Fruit fly (Drosophila melanogaster) whole organism, embryonic: ENCODE results near the gene Sirt4.
A peak's percentile ranks its signal among the peaks of the same experiment; 100 is the strongest.

ENCODE experiments used
- B-H1 ChIP-seq: fragments of 200-800 bp; sonication (Bioruptor generic); IDR thresholded peaks from 3 replicates; pipeline ENCODE4 v1.3.6; 2022; ENCODE audit warnings: missing biosample characterization, missing genetic modification characterization
- CG10959 ChIP-seq: fragments of 200-800 bp; sonication (Bioruptor generic); IDR thresholded peaks from 2 replicates; pipeline ENCODE4 v1.3.6; 2022; ENCODE audit warnings: missing biosample characterization, missing genetic modification characterization
- CG11723 ChIP-seq: fragments of 200-800 bp; sonication (Bioruptor generic); optimal IDR thresholded peaks from 2 replicates; lab custom pipeline; 2017; ENCODE audit warnings: missing biosample characterization, mild to moderate bottlenecking, missing genetic modification characterization
- CG12391 ChIP-seq: fragments of 200-800 bp; sonication (Bioruptor generic); optimal IDR thresholded peaks from 3 replicates; lab custom pipeline; 2018; ENCODE audit warnings: missing biosample characterization, mild to moderate bottlenecking, missing genetic modification characterization, moderate library complexity
- CG14860 ChIP-seq: fragments of 200-800 bp; sonication (Bioruptor generic); IDR thresholded peaks from 3 replicates; pipeline ENCODE4 v1.3.6; 2022; ENCODE audit warnings: missing biosample characterization, missing genetic modification characterization; ENCODE audit not compliant: partially characterized antibody
- CG1529 ChIP-seq: fragments of 200-800 bp; sonication (Bioruptor generic); optimal IDR thresholded peaks from 3 replicates; lab custom pipeline; 2018; ENCODE audit warnings: missing biosample characterization, missing genetic modification characterization
- CG16813 ChIP-seq: fragments of 200-800 bp; sonication (Bioruptor generic); IDR thresholded peaks from 3 replicates; pipeline ENCODE4 v1.3.6; 2022; ENCODE audit warnings: missing biosample characterization, missing genetic modification characterization; ENCODE audit not compliant: partially characterized antibody
- CG16863 ChIP-seq: fragments of 200-800 bp; sonication (Bioruptor generic); optimal IDR thresholded peaks from 3 replicates; lab custom pipeline; 2016; ENCODE audit warnings: missing biosample characterization, missing genetic modification characterization
- CG32532 ChIP-seq: fragments of 200-800 bp; sonication (Bioruptor generic); IDR thresholded peaks from 2 replicates; pipeline ENCODE4 v1.3.6; 2022; ENCODE audit warnings: missing biosample characterization, missing genetic modification characterization
- CG3847 ChIP-seq: fragments of 200-800 bp; sonication (Bioruptor generic); IDR thresholded peaks from 2 replicates; pipeline ENCODE4 v1.3.6; 2022; ENCODE audit warnings: missing biosample characterization, missing genetic modification characterization
- CG43689 ChIP-seq: fragments of 200-800 bp; sonication (Bioruptor generic); IDR thresholded peaks from 2 replicates; pipeline ENCODE4 v1.3.6; 2022; ENCODE audit warnings: missing biosample characterization, missing genetic modification characterization
- CG4404 ChIP-seq: fragments of 200-800 bp; sonication (Bioruptor generic); IDR thresholded peaks from 2 replicates; pipeline ENCODE4 v1.3.6; 2022; ENCODE audit warnings: missing biosample characterization, missing genetic modification characterization
- CG4617 ChIP-seq: fragments of 200-800 bp; sonication (Bioruptor generic); optimal IDR thresholded peaks from 3 replicates; lab custom pipeline; 2016; ENCODE audit warnings: missing biosample characterization, missing genetic modification characterization, borderline replicate concordance
- CG4820 ChIP-seq: fragments of 200-800 bp; sonication (Bioruptor generic); optimal IDR thresholded peaks from 3 replicates; lab custom pipeline; 2016; ENCODE audit warnings: missing biosample characterization, missing genetic modification characterization
- CG7372 ChIP-seq: fragments of 200-800 bp; sonication (Bioruptor generic); IDR thresholded peaks from 2 replicates; pipeline ENCODE4 v1.3.6; 2022; ENCODE audit warnings: missing biosample characterization, missing genetic modification characterization
- CG7928 ChIP-seq: fragments of 200-800 bp; sonication (Bioruptor generic); optimal IDR thresholded peaks from 2 replicates; lab custom pipeline; 2017; ENCODE audit warnings: missing biosample characterization, mild to moderate bottlenecking, missing genetic modification characterization
- CTCF ChIP-seq: fragments of 200-800 bp; sonication (Bioruptor generic); optimal IDR thresholded peaks from 2 replicates; lab custom pipeline; 2017; ENCODE audit warnings: missing biosample characterization, mild to moderate bottlenecking, missing genetic modification characterization, moderate library complexity
- Ets97D ChIP-seq: fragments of 200-800 bp; sonication (Bioruptor generic); optimal IDR thresholded peaks from 3 replicates; lab custom pipeline; 2016; ENCODE audit warnings: missing biosample characterization, missing genetic modification characterization
- H15 ChIP-seq: fragments of 200-800 bp; sonication (Bioruptor generic); IDR thresholded peaks from 3 replicates; pipeline ENCODE4 v1.3.6; 2022; ENCODE audit warnings: missing biosample characterization, missing genetic modification characterization
- HHEX ChIP-seq: fragments of 200-800 bp; sonication (Bioruptor generic); optimal IDR thresholded peaks from 3 replicates; lab custom pipeline; 2017; ENCODE audit warnings: missing biosample characterization, mild to moderate bottlenecking, missing genetic modification characterization, missing genetic modification reagents
- Hmr ChIP-seq: fragments of 200-800 bp; sonication (Bioruptor generic); optimal IDR thresholded peaks from 3 replicates; lab custom pipeline; 2017; ENCODE audit warnings: mild to moderate bottlenecking, missing biosample characterization, missing genetic modification reagents, missing genetic modification characterization
- Lhr ChIP-seq: fragments of 200-800 bp; sonication (Bioruptor generic); optimal IDR thresholded peaks from 3 replicates; lab custom pipeline; 2017; ENCODE audit warnings: mild to moderate bottlenecking, missing biosample characterization, missing genetic modification reagents, missing genetic modification characterization
- Lpt ChIP-seq: fragments of >200 bp; optimal IDR thresholded peaks from 2 replicates; lab custom pipeline; 2018; ENCODE audit warnings: missing biosample characterization, missing genetic modification characterization
- Rfx ChIP-seq: fragments of 200-800 bp; sonication (Bioruptor generic); IDR thresholded peaks from 2 replicates; pipeline ENCODE4 v1.3.6; 2022; ENCODE audit warnings: missing biosample characterization, missing genetic modification characterization
- Xbp1 ChIP-seq: fragments of 200-800 bp; sonication (Bioruptor generic); optimal IDR thresholded peaks from 3 replicates; lab custom pipeline; 2016; ENCODE audit warnings: missing biosample characterization, mild to moderate bottlenecking, missing genetic modification characterization
- al ChIP-seq: fragments of 200-800 bp; sonication (Bioruptor generic); IDR thresholded peaks from 2 replicates; pipeline ENCODE4 v1.3.6; 2022; ENCODE audit warnings: missing biosample characterization, missing genetic modification characterization
- cg ChIP-seq: fragments of 200-800 bp; sonication (Bioruptor generic); optimal IDR thresholded peaks from 3 replicates; lab custom pipeline; 2019; ENCODE audit warnings: missing biosample characterization, mild to moderate bottlenecking, missing genetic modification characterization, moderate library complexity
- dmrt99B ChIP-seq: fragments of 200-800 bp; sonication (Bioruptor generic); optimal IDR thresholded peaks from 2 replicates; lab custom pipeline; 2018; ENCODE audit warnings: missing biosample characterization, mild to moderate bottlenecking, missing genetic modification characterization, moderate library complexity
- en ChIP-seq: fragments of 200-800 bp; sonication (Bioruptor generic); optimal IDR thresholded peaks from 2 replicates; lab custom pipeline; 2016; ENCODE audit warnings: missing biosample characterization, missing genetic modification characterization
- ftz-f1 ChIP-seq: fragments of 200-800 bp; sonication (Bioruptor generic); optimal IDR thresholded peaks from 2 replicates; lab custom pipeline; 2016; ENCODE audit warnings: missing biosample characterization, missing genetic modification characterization
- fu2 ChIP-seq: fragments of 200-800 bp; sonication (Bioruptor generic); optimal IDR thresholded peaks from 2 replicates; lab custom pipeline; 2016; ENCODE audit warnings: missing biosample characterization, missing genetic modification characterization
- gsb-n ChIP-seq: fragments of 200-800 bp; sonication (Bioruptor generic); optimal IDR thresholded peaks from 3 replicates; lab custom pipeline; 2018; ENCODE audit warnings: missing biosample characterization, mild to moderate bottlenecking, missing genetic modification characterization
- hth ChIP-seq: fragments of >200 bp; optimal IDR thresholded peaks from 2 replicates; lab custom pipeline; 2017; ENCODE audit warnings: inconsistent platforms
- klu ChIP-seq: fragments of 200-800 bp; sonication (Bioruptor generic); IDR thresholded peaks from 2 replicates; pipeline ENCODE4 v1.3.6; 2022; ENCODE audit warnings: missing biosample characterization, missing genetic modification characterization
- kni ChIP-seq: fragments of 200-800 bp; sonication (Bioruptor generic); optimal IDR thresholded peaks from 3 replicates; lab custom pipeline; 2017; ENCODE audit warnings: mild to moderate bottlenecking, missing biosample characterization, missing genetic modification reagents, missing genetic modification characterization
- maf-S ChIP-seq: fragments of 200-800 bp; sonication (Bioruptor generic); optimal IDR thresholded peaks from 2 replicates; lab custom pipeline; 2016; ENCODE audit warnings: missing biosample characterization, missing genetic modification characterization
- oc ChIP-seq: fragments of 200-800 bp; sonication (Bioruptor generic); optimal IDR thresholded peaks from 2 replicates; lab custom pipeline; 2018; ENCODE audit warnings: missing biosample characterization, mild to moderate bottlenecking, missing genetic modification characterization, moderate library complexity
- odd ChIP-seq: fragments of 200-800 bp; sonication (Bioruptor generic); optimal IDR thresholded peaks from 2 replicates; lab custom pipeline; 2017; ENCODE audit warnings: missing biosample characterization, mild to moderate bottlenecking, missing genetic modification characterization
- pan ChIP-seq, 4 experiments: fragments of >200 bp in 3 of 4; fragments of 200-800 bp in 1 of 4; sonication (Bioruptor generic) in 1 of 4; optimal IDR thresholded peaks in 3 of 4; IDR thresholded peaks in 1 of 4; 2 replicates each; pipeline versions ENCODE4 v1.3.6 to Lab custom; 2017 to 2022; ENCODE audit warnings: missing biosample characterization in 2 of 4, missing genetic modification characterization in 2 of 4, mixed read lengths in 1 of 4
- pita ChIP-seq: fragments of 200-800 bp; sonication (Bioruptor generic); optimal IDR thresholded peaks from 2 replicates; lab custom pipeline; 2017; ENCODE audit warnings: missing biosample characterization, mild to moderate bottlenecking, missing genetic modification characterization
- pnt ChIP-seq: fragments of 200-800 bp; sonication (Bioruptor generic); optimal IDR thresholded peaks from 3 replicates; lab custom pipeline; 2016; ENCODE audit warnings: missing biosample characterization, missing genetic modification characterization
- ranshi ChIP-seq: fragments of 200-800 bp; sonication (Bioruptor generic); IDR thresholded peaks from 2 replicates; pipeline ENCODE4 v1.3.6; 2022; ENCODE audit warnings: missing biosample characterization, missing genetic modification characterization
- rib ChIP-seq: fragments of 200-800 bp; sonication (Bioruptor generic); IDR thresholded peaks from 2 replicates; pipeline ENCODE4 v1.3.6; 2022; ENCODE audit warnings: missing biosample characterization, missing genetic modification characterization
- scrt ChIP-seq: fragments of 200-800 bp; sonication (Bioruptor generic); optimal IDR thresholded peaks from 2 replicates; lab custom pipeline; 2018; ENCODE audit warnings: missing biosample characterization, mild to moderate bottlenecking, missing genetic modification characterization, moderate library complexity
- sd ChIP-seq: fragments of 200-800 bp; sonication (Bioruptor generic); optimal IDR thresholded peaks from 3 replicates; lab custom pipeline; 2018; ENCODE audit warnings: missing biosample characterization, mild to moderate bottlenecking, missing genetic modification characterization, moderate library complexity
- so ChIP-seq: fragments of 200-800 bp; sonication (Bioruptor generic); IDR thresholded peaks from 3 replicates; pipeline ENCODE4 v1.3.6; 2022; ENCODE audit warnings: missing biosample characterization, missing genetic modification characterization
- sob ChIP-seq: fragments of 200-800 bp; sonication (Bioruptor generic); IDR thresholded peaks from 2 replicates; pipeline ENCODE4 v1.3.6; 2022; ENCODE audit warnings: missing biosample characterization, missing genetic modification characterization
- sr ChIP-seq: fragments of 200-800 bp; sonication (Bioruptor generic); IDR thresholded peaks from 3 replicates; pipeline ENCODE4 v1.3.6; 2022; ENCODE audit warnings: missing biosample characterization, missing genetic modification characterization
- ssp ChIP-seq: fragments of 200-800 bp; sonication (Bioruptor generic); IDR thresholded peaks from 2 replicates; pipeline ENCODE4 v1.3.6; 2022; ENCODE audit warnings: missing biosample characterization, missing genetic modification characterization
- tx ChIP-seq: fragments of 200-800 bp; sonication (Bioruptor generic); optimal IDR thresholded peaks from 2 replicates; lab custom pipeline; 2016; ENCODE audit warnings: missing biosample characterization, missing genetic modification characterization
- usp ChIP-seq: fragments of >200 bp; optimal IDR thresholded peaks from 2 replicates; lab custom pipeline; 2017; ENCODE audit warnings: missing biosample characterization, missing genetic modification characterization

Gene Sirt4

dm6 chrX:5696436-5697022, 30.8 kb upstream of the Sirt4 start (continued):
- peak; percentile 94 for TF ChIP-seq CG43689 (GFP tag; lab: Robert Waterston, UW)
- peak; percentile 90 for TF ChIP-seq scrt (GFP tag; lab: Kevin White, UChicago)
- TF ChIP-seq al (GFP tag; lab: Robert Waterston, UW): peak; percentile 85
- peak; percentile 85 for TF ChIP-seq Ets97D (GFP tag; lab: Kevin White, UChicago)
- TF ChIP-seq ranshi (GFP tag; lab: Robert Waterston, UW): peak; percentile 97
- no peak for TF ChIP-seq pita (GFP tag; lab: Kevin White, UChicago)
- TF ChIP-seq kni (GFP tag; lab: Kevin White, UChicago): peak; percentile 87
- peak; percentile 92 for TF ChIP-seq CG12391
- peak; percentile 93 for TF ChIP-seq CG4404 (GFP tag; lab: Robert Waterston, UW)
- TF ChIP-seq CG11723: peak; percentile 94
- peak; percentile 97 for TF ChIP-seq Xbp1 (GFP tag; lab: Kevin White, UChicago)
- peak; percentile 87 for TF ChIP-seq Lhr (GFP tag; lab: Kevin White, UChicago)
- peak; percentile 92 for TF ChIP-seq CG3847
- TF ChIP-seq CG7372: peak; percentile 92
- peak; percentile 93 for TF ChIP-seq CG1529 (GFP tag; lab: Kevin White, UChicago)
- TF ChIP-seq oc (tag; lab: Kevin White, UChicago): peak; percentile 93
- peak; percentile 93 for TF ChIP-seq Hmr (GFP tag; lab: Kevin White, UChicago)
- TF ChIP-seq maf-S (GFP tag; lab: Kevin White, UChicago): peak; percentile 97
- peak; percentile 92 for TF ChIP-seq B-H1
- TF ChIP-seq CG16863 (GFP tag; lab: Kevin White, UChicago): peak; percentile 98
- TF ChIP-seq so (GFP tag; lab: Robert Waterston, UW): peak; percentile 94
- TF ChIP-seq ftz-f1 (GFP tag; lab: Kevin White, UChicago): peak; percentile 50
- no peak for TF ChIP-seq CG14860 (GFP tag; lab: Robert Waterston, UW)
- no peak for TF ChIP-seq pan (optimal IDR thresholded peaks at IDR 0.05; lab: Kevin White, UChicago)
- peak in 1 of 2 experiments; percentile 96 for TF ChIP-seq pan (GFP tag; optimal IDR thresholded peaks at IDR 0.05 in 1 of 2, IDR thresholded peaks at IDR 0.05 in 1 of 2)
- peak; percentile 90 for TF ChIP-seq gsb-n (tag; lab: Kevin White, UChicago)
- TF ChIP-seq sd: peak; percentile 76
- TF ChIP-seq pnt (GFP tag; lab: Kevin White, UChicago): peak; percentile 99
- TF ChIP-seq Rfx: peak; percentile 97
- TF ChIP-seq hth: no peak
- TF ChIP-seq Lpt (GFP tag; lab: Kevin White, UChicago): no peak
- TF ChIP-seq cg (GFP tag; lab: Kevin White, UChicago): peak; percentile 82
- TF ChIP-seq CG10959: peak; percentile 96
- TF ChIP-seq sr (GFP tag; lab: Robert Waterston, UW): peak; percentile 91
- no peak for TF ChIP-seq usp
- peak; percentile 66 for TF ChIP-seq CG7928 (GFP tag; lab: Kevin White, UChicago)
- TF ChIP-seq tx (GFP tag; lab: Kevin White, UChicago): peak; percentile 97
- TF ChIP-seq H15 (GFP tag; lab: Robert Waterston, UW): peak; percentile 97
- TF ChIP-seq CG16813: no peak
- peak; percentile 94 for TF ChIP-seq fu2
- peak; percentile 56 for TF ChIP-seq CTCF (GFP tag; lab: Kevin White, UChicago)
- peak; percentile 89 for TF ChIP-seq klu
- TF ChIP-seq sob (GFP tag; lab: Robert Waterston, UW): peak; percentile 96
- TF ChIP-seq dmrt99B (tag; lab: Kevin White, UChicago): peak; percentile 96
- peak; percentile 93 for TF ChIP-seq odd (GFP tag; lab: Kevin White, UChicago)
- peak; percentile 91 for TF ChIP-seq rib (GFP tag; lab: Robert Waterston, UW)
- peak; percentile 98 for TF ChIP-seq CG4617 (GFP tag; lab: Kevin White, UChicago)
- peak; percentile 90 for TF ChIP-seq CG32532 (GFP tag; lab: Robert Waterston, UW)
- TF ChIP-seq HHEX: peak; percentile 95
- peak; percentile 98 for TF ChIP-seq CG4820
- TF ChIP-seq en: peak; percentile 95
- TF ChIP-seq ssp (GFP tag; lab: Robert Waterston, UW): peak; percentile 85
